Worm (Caenorhabditis elegans) whole organism, early embryonic: Measurements from ENCODE around the gene W09B6.4.

ENCODE experiments used
- B0310.2 ChIP-seq: sonication (generic microtip); optimal IDR thresholded peaks from 2 replicates; lab custom pipeline; 2016; ENCODE audit warnings: mild to moderate bottlenecking, missing genetic modification characterization, missing compliant biosample characterization
- F13C5.2 ChIP-seq: sonication (generic microtip); optimal IDR thresholded peaks from 2 replicates; lab custom pipeline; 2017; ENCODE audit warnings: mild to moderate bottlenecking, missing genetic modification characterization, inconsistent platforms, missing compliant biosample characterization
- aly-1 ChIP-seq: sonication (generic microtip); optimal IDR thresholded peaks from 2 replicates; lab custom pipeline; 2016; ENCODE audit warnings: missing genetic modification characterization, missing compliant biosample characterization
- ama-1 ChIP-seq: fragments of 150-350 bp; optimal IDR thresholded peaks from 2 replicates; lab custom pipeline; 2014
- ceh-13 ChIP-seq: fragments of 200-800 bp; sonication (Bioruptor generic); optimal IDR thresholded peaks from 2 replicates; lab custom pipeline; 2018; ENCODE audit warnings: mild to moderate bottlenecking, missing genetic modification characterization, missing compliant biosample characterization
- ceh-36 ChIP-seq: sonication (generic microtip); optimal IDR thresholded peaks from 2 replicates; lab custom pipeline; 2016; ENCODE audit warnings: missing genetic modification characterization, inconsistent platforms, missing compliant biosample characterization
- ets-7 ChIP-seq: sonication (generic microtip); optimal IDR thresholded peaks from 2 replicates; lab custom pipeline; 2016; ENCODE audit warnings: missing genotype, missing genetic modification characterization, missing compliant biosample characterization
- flt-1 ChIP-seq: fragments of 200-800 bp; sonication (Bioruptor generic); IDR thresholded peaks from 2 replicates; pipeline ENCODE4 v1.3.6; 2022; ENCODE audit warnings: missing genetic modification characterization, missing compliant biosample characterization
- hmbx-1 ChIP-seq: sonication (generic microtip); optimal IDR thresholded peaks from 2 replicates; lab custom pipeline; 2016; ENCODE audit warnings: mild to moderate bottlenecking, missing genetic modification characterization, missing compliant biosample characterization
- hmg-4 ChIP-seq: fragments of 200-800 bp; sonication (Bioruptor generic); optimal IDR thresholded peaks from 2 replicates; lab custom pipeline; 2018; ENCODE audit warnings: mild to moderate bottlenecking, missing genetic modification characterization, missing compliant biosample characterization
- hnd-1 ChIP-seq: sonication (generic microtip); optimal IDR thresholded peaks from 2 replicates; lab custom pipeline; 2016; ENCODE audit warnings: missing genetic modification characterization, missing compliant biosample characterization
- pes-1 ChIP-seq: fragments of 200-800 bp; sonication (Bioruptor generic); IDR thresholded peaks from 2 replicates; pipeline ENCODE4 v1.3.6; 2022; ENCODE audit warnings: missing genetic modification reagents, missing genetic modification characterization, missing compliant biosample characterization
- scrt-1 ChIP-seq: fragments of 200-800 bp; sonication (Bioruptor generic); IDR thresholded peaks from 2 replicates; pipeline ENCODE4 v1.3.6; 2022; ENCODE audit warnings: missing genetic modification characterization, missing compliant biosample characterization
- sea-1 ChIP-seq: fragments of 200-800 bp; sonication (Bioruptor generic); conservative IDR thresholded peaks from 2 replicates; pipeline ENCODE4 v1.3.6; 2022; ENCODE audit warnings: missing genetic modification characterization, missing compliant biosample characterization
- tbx-11 ChIP-seq: fragments of 200-800 bp; sonication (Bioruptor generic); IDR thresholded peaks from 2 replicates; pipeline ENCODE4 v1.3.6; 2022; ENCODE audit warnings: missing genetic modification characterization, missing compliant biosample characterization
- tbx-37 ChIP-seq: fragments of 200-800 bp; sonication (Bioruptor generic); conservative IDR thresholded peaks from 2 replicates; pipeline ENCODE4 v1.3.6; 2022; ENCODE audit warnings: missing genetic modification reagents, missing genetic modification characterization, missing compliant biosample characterization
- tra-4 ChIP-seq: sonication (generic microtip); optimal IDR thresholded peaks from 2 replicates; lab custom pipeline; 2017; ENCODE audit warnings: missing genetic modification characterization, missing compliant biosample characterization

W09B6.4 gene

ce11 chrII:1163275-1163674, 22.6 kb upstream of the W09B6.4 start, which contains the start of gene T23F4.2:
Gene T23F4.2 (plus strand): TSS chrII:1163575.
- TF ChIP-seq B0310.2 (tag; lab: Kevin White, UChicago) (no peak), tbx-11 (GFP tag; lab: Robert Waterston, UW) (no peak), sea-1 (GFP tag; lab: Robert Waterston, UW) (no peak), hmbx-1 (tag; lab: Kevin White, UChicago) (no peak), scrt-1 (GFP tag; lab: Robert Waterston, UW) (no peak), aly-1 (tag; lab: Kevin White, UChicago) (no peak), tbx-37 (GFP tag; lab: Robert Waterston, UW) (no peak), F13C5.2 (tag; lab: Kevin White, UChicago) (no peak), pes-1 (GFP tag; lab: Robert Waterston, UW) (no peak), hnd-1 (tag; lab: Kevin White, UChicago) (no peak), ama-1 (no peak), tra-4 (tag; lab: Kevin White, UChicago) (no peak), ceh-13 (no peak), flt-1 (GFP tag; lab: Robert Waterston, UW) (no peak), ceh-36 (tag; lab: Kevin White, UChicago) (no peak), hmg-4 (GFP tag; lab: Kevin White, UChicago) (no peak), ets-7 (tag; lab: Kevin White, UChicago) (no peak)

- TF ChIP-seq hnd-1 (tag; lab: Kevin White, UChicago) (no peak), hmg-4 (GFP tag; lab: Kevin White, UChicago) (no peak)
Observed at ce11 chrII:1159718-1160117, 19.1 kb upstream of the W09B6.4 start.

- no peak for TF ChIP-seq tra-4 (tag; lab: Kevin White, UChicago)
- no peak for TF ChIP-seq ama-1
- TF ChIP-seq hnd-1 (tag; lab: Kevin White, UChicago) = no peak
- TF ChIP-seq scrt-1 (GFP tag; lab: Robert Waterston, UW) = no peak
- no peak for TF ChIP-seq hmbx-1 (tag; lab: Kevin White, UChicago)
- TF ChIP-seq ceh-36 (tag; lab: Kevin White, UChicago) = no peak
- no peak for TF ChIP-seq hmg-4 (GFP tag; lab: Kevin White, UChicago)
- no peak for TF ChIP-seq pes-1 (GFP tag; lab: Robert Waterston, UW)
- no peak for TF ChIP-seq B0310.2 (tag; lab: Kevin White, UChicago)
- TF ChIP-seq ets-7 (tag; lab: Kevin White, UChicago) = no peak
Observed at ce11 chrII:1157135-1157534, 16.5 kb upstream of the W09B6.4 start.

ce11 chrII:1153299-1153698, 12.7 kb upstream of the W09B6.4 start:
- no peak for TF ChIP-seq ceh-13
- TF ChIP-seq ceh-36 (tag; lab: Kevin White, UChicago) = no peak
- peak; percentile 34; the same call in 1 of the 2 replicates for TF ChIP-seq flt-1 (GFP tag; lab: Robert Waterston, UW)
- TF ChIP-seq F13C5.2 (tag; lab: Kevin White, UChicago) = no peak
- no peak for TF ChIP-seq hnd-1 (tag; lab: Kevin White, UChicago)
- 0 out of 2 replicates have a peak, but pooled peaks have one; percentile 13 for TF ChIP-seq scrt-1 (GFP tag; lab: Robert Waterston, UW)
- no peak for TF ChIP-seq hmg-4 (GFP tag; lab: Kevin White, UChicago)

DNA sequence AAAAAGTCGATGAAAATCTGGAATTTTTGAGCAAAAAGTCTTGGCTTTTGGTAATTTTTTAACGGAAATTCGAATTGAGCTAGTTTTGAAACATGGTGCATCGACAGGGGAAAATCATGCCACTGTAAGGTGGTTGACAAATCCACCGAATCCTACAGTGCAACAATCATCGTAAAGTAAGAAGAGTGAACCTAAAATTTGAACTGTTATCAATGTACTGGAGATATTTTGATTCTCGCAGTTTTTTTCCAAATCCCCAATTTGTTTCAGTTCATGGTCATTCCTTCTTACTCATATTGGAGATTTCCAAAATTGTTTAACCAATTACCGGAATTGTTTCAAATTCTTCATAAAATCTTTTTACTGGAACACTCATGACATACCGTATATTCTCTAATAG, 12.1 kb upstream of the W09B6.4 start:
- TF ChIP-seq B0310.2 (tag; lab: Kevin White, UChicago) (no peak), tra-4 (tag; lab: Kevin White, UChicago) (no peak), flt-1 (GFP tag; lab: Robert Waterston, UW) (no peak), F13C5.2 (tag; lab: Kevin White, UChicago) (no peak), ceh-36 (tag; lab: Kevin White, UChicago) (no peak), hnd-1 (tag; lab: Kevin White, UChicago) (no peak), ets-7 (tag; lab: Kevin White, UChicago) (no peak), hmg-4 (GFP tag; lab: Kevin White, UChicago) (no peak), aly-1 (tag; lab: Kevin White, UChicago) (no peak), tbx-37 (GFP tag; lab: Robert Waterston, UW) (no peak), tbx-11 (GFP tag; lab: Robert Waterston, UW) (no peak), scrt-1 (GFP tag; lab: Robert Waterston, UW) (no peak), ama-1 (no peak)

- TF ChIP-seq sea-1 (GFP tag; lab: Robert Waterston, UW) (no peak), ets-7 (tag; lab: Kevin White, UChicago) (no peak), ceh-36 (tag; lab: Kevin White, UChicago) (no peak), aly-1 (tag; lab: Kevin White, UChicago) (no peak), tbx-37 (GFP tag; lab: Robert Waterston, UW) (no peak), tra-4 (tag; lab: Kevin White, UChicago) (no peak), F13C5.2 (tag; lab: Kevin White, UChicago) (no peak), hmbx-1 (tag; lab: Kevin White, UChicago) (no peak), ama-1 (no peak), flt-1 (GFP tag; lab: Robert Waterston, UW) (no peak), pes-1 (GFP tag; lab: Robert Waterston, UW) (no peak), B0310.2 (tag; lab: Kevin White, UChicago) (no peak), hnd-1 (tag; lab: Kevin White, UChicago) (no peak), ceh-13 (no peak), hmg-4 (GFP tag; lab: Kevin White, UChicago) (no peak), scrt-1 (GFP tag; lab: Robert Waterston, UW) (no peak), tbx-11 (GFP tag; lab: Robert Waterston, UW) (no peak)
Observed at ce11 chrII:1151810-1152209, 11.2 kb upstream of the W09B6.4 start.

- TF ChIP-seq flt-1 (GFP tag; lab: Robert Waterston, UW) (no peak), ets-7 (tag; lab: Kevin White, UChicago) (no peak), ceh-36 (tag; lab: Kevin White, UChicago) (no peak), pes-1 (GFP tag; lab: Robert Waterston, UW) (no peak), ceh-13 (no peak), B0310.2 (tag; lab: Kevin White, UChicago) (no peak), tbx-37 (GFP tag; lab: Robert Waterston, UW) (no peak), hmg-4 (GFP tag; lab: Kevin White, UChicago) (no peak), hnd-1 (tag; lab: Kevin White, UChicago) (no peak), aly-1 (tag; lab: Kevin White, UChicago) (no peak), ama-1 (no peak), sea-1 (GFP tag; lab: Robert Waterston, UW) (no peak), tbx-11 (GFP tag; lab: Robert Waterston, UW) (no peak), tra-4 (tag; lab: Kevin White, UChicago) (no peak), scrt-1 (GFP tag; lab: Robert Waterston, UW) (no peak), F13C5.2 (tag; lab: Kevin White, UChicago) (no peak), hmbx-1 (tag; lab: Kevin White, UChicago) (no peak)
Observed at ce11 chrII:1149390-1149789, 8.8 kb upstream of the W09B6.4 start.
